Worm (Caenorhabditis elegans) whole organism, midembryonic: ENCODE measurements around the gene alh-6.

Experiments
- T22C8.4 ChIP-seq: fragments of 200-800 bp; sonication (Bioruptor generic); IDR thresholded peaks from 2 replicates; pipeline ENCODE4 v1.3.6; 2022; ENCODE audit warnings: missing genetic modification characterization, missing compliant biosample characterization
- cog-1 ChIP-seq: sonication (generic microtip); optimal IDR thresholded peaks from 2 replicates; lab custom pipeline; 2016; ENCODE audit warnings: missing genetic modification characterization, missing compliant biosample characterization
- flt-1 ChIP-seq: fragments of 200-800 bp; sonication (Bioruptor generic); IDR thresholded peaks from 2 replicates; pipeline ENCODE4 v1.3.6; 2022; ENCODE audit warnings: missing genetic modification characterization, missing compliant biosample characterization
- klf-2 ChIP-seq: fragments of 200-800 bp; sonication (Bioruptor generic); conservative IDR thresholded peaks from 2 replicates; pipeline ENCODE4 v1.3.6; 2022; ENCODE audit warnings: missing genetic modification reagents, missing genetic modification characterization, missing compliant biosample characterization
- med-1 ChIP-seq: sonication (generic microtip); optimal IDR thresholded peaks from 2 replicates; lab custom pipeline; 2017; ENCODE audit warnings: missing genetic modification characterization, mild to moderate bottlenecking, missing compliant biosample characterization, antibody characterized with exemption, missing genetic modification reagents; ENCODE audit not compliant: insufficient read depth
- ref-1 ChIP-seq: fragments of 200-800 bp; sonication (Bioruptor generic); conservative IDR thresholded peaks from 2 replicates; pipeline ENCODE4 v1.3.6; 2022; ENCODE audit warnings: missing genetic modification reagents, missing genetic modification characterization, missing compliant biosample characterization
- tab-1 ChIP-seq: fragments of 200-800 bp; sonication (Bioruptor generic); IDR thresholded peaks from 2 replicates; pipeline ENCODE4 v1.3.6; 2022; ENCODE audit warnings: missing genetic modification characterization, missing compliant biosample characterization
- ztf-23 ChIP-seq: fragments of 200-800 bp; sonication (Bioruptor generic); IDR thresholded peaks from 2 replicates; pipeline ENCODE4 v1.3.6; 2022; ENCODE audit warnings: missing genetic modification reagents, missing genetic modification characterization, missing compliant biosample characterization
- ztf-29 ChIP-seq: fragments of 200-800 bp; sonication (Bioruptor generic); IDR thresholded peaks from 2 replicates; pipeline ENCODE4 v1.3.6; 2022; ENCODE audit warnings: missing genetic modification reagents, missing genetic modification characterization, missing compliant biosample characterization

Gene alh-6

DNA sequence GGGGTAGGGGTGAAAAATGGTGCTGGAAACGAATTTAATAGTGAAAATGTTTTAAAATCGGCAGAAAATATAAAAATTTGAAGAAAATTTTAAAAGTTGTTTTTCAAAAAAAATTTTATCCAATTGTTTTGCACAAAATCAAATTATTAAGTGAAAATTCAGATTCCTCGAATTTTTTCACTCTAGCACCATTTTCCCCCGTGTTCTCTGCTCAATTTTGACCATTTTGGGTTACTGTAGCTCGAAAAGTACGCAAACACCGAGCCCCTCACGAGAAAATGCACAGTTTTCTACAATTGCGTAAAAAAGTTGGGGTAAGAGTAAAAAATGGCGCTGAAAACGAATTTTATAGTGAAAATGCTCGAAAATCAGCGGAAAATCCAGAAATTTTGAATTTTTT lies 20.0 kb upstream of the alh-6 start:
- TF ChIP-seq tab-1 (GFP tag; lab: Robert Waterston, UW) (no peak), med-1 (no peak), ref-1 (GFP tag; lab: Robert Waterston, UW) (no peak), klf-2 (GFP tag; lab: Robert Waterston, UW) (no peak), T22C8.4 (GFP tag; lab: Robert Waterston, UW) (no peak)

DNA sequence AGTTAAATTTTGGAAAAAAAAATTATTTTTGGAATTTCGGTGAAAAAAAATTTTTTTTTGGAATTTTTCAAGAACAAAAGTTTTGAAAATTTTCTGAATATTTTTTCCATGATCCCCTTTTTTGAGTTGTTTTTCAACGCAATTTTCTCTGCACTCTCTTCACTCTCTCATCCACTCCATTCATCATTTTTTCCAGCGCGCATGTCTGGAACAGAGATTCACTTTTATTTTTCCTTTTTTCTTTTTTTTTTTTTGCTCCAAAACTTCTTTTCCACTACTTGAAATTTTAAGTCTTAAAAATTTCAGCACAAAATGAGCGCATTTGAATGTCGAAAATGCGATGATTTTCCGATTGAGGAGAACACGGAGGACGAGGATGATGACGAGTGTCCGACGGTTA lies 16.8 kb upstream of the alh-6 start, which contains the start of gene jip-1:
Gene jip-1, plus strand, starts transcription at position 301 of the 400 bp plus-strand sequence.
- TF ChIP-seq med-1: no peak
- TF ChIP-seq klf-2 (GFP tag; lab: Robert Waterston, UW): no peak
- no peak for TF ChIP-seq ztf-29 (GFP tag; lab: Robert Waterston, UW)
- TF ChIP-seq tab-1 (GFP tag; lab: Robert Waterston, UW): no peak
- TF ChIP-seq ztf-23 (GFP tag; lab: Robert Waterston, UW): no peak
- no peak for TF ChIP-seq T22C8.4 (GFP tag; lab: Robert Waterston, UW)
- TF ChIP-seq flt-1 (GFP tag; lab: Robert Waterston, UW): no peak
- no peak for TF ChIP-seq ref-1 (GFP tag; lab: Robert Waterston, UW)
- TF ChIP-seq cog-1: no peak

DNA sequence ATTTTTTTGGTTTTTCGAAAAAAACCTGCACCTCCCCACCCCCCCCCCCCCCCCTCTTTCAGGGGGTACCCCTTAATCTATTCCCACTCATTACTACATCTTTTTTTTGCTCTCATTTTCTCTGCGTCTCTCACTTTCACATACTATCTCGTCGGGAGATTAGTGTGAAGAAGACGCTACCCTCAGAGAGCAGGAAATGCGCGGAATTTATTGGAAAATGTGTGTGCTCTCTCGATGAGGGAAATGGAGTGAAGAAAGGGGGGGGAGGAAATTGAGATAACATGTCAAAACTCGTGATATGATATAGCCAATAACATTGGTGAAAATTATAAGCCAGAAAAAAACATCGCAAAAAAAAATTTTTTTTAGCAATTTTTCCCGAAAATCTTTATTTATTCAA lies 15.7 kb upstream of the alh-6 start:
- TF ChIP-seq ztf-29 (GFP tag; lab: Robert Waterston, UW): no peak
- no peak for TF ChIP-seq cog-1
- TF ChIP-seq flt-1 (GFP tag; lab: Robert Waterston, UW): no peak
- no peak for TF ChIP-seq ztf-23 (GFP tag; lab: Robert Waterston, UW)
- TF ChIP-seq klf-2 (GFP tag; lab: Robert Waterston, UW): no peak
- TF ChIP-seq tab-1 (GFP tag; lab: Robert Waterston, UW): no peak
- no peak for TF ChIP-seq med-1
- no peak for TF ChIP-seq T22C8.4 (GFP tag; lab: Robert Waterston, UW)
- no peak for TF ChIP-seq ref-1 (GFP tag; lab: Robert Waterston, UW)

DNA sequence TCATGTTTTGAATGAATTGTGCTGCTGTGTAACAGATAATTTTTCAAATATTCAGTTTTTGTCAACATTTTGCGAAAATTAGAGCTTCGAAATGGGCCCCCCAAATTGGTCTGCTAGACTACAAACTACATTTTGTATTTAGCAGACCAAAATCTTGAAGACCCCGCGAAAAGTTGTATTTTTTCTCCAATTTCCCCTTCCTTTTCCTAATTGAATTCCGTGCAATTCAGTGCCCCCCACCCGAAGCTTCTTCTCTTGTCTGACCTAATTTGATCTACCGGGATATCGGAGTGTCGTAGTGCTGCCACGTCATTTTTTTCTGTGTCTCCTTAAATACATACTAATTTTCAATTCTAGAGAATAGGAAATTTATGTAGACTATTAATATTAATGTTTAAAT lies 14.1 kb upstream of the alh-6 start:
- no peak for TF ChIP-seq ztf-23 (GFP tag; lab: Robert Waterston, UW)
- TF ChIP-seq tab-1 (GFP tag; lab: Robert Waterston, UW): no peak
- no peak for TF ChIP-seq ref-1 (GFP tag; lab: Robert Waterston, UW)
- no peak for TF ChIP-seq cog-1

DNA sequence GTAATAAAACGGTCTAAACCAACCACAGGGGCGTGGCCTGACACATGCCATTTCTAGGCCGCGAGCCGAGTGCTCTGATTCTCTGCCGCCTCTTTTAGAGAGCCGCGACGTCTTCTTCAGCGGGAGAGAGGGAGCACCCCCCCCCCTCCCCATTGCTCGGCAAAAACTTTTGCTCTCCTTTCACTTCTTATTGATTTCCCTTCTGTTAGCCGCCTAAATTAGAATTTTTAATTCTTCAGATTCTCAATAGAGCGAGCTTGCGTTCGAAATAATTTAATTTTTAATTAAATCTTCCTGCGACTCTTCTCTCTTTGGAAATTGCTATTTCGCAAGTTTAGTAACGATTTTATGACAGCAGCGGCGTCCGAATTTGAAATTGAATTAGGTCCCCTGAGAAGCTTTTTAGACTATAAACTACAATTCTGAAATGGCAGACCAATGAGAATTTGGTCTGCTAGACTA lies 13.3 kb upstream of the alh-6 start:
- TF ChIP-seq cog-1 (no peak), ztf-29 (GFP tag; lab: Robert Waterston, UW) (no peak), klf-2 (GFP tag; lab: Robert Waterston, UW) (no peak), flt-1 (GFP tag; lab: Robert Waterston, UW) (no peak), ztf-23 (GFP tag; lab: Robert Waterston, UW) (no peak)

DNA sequence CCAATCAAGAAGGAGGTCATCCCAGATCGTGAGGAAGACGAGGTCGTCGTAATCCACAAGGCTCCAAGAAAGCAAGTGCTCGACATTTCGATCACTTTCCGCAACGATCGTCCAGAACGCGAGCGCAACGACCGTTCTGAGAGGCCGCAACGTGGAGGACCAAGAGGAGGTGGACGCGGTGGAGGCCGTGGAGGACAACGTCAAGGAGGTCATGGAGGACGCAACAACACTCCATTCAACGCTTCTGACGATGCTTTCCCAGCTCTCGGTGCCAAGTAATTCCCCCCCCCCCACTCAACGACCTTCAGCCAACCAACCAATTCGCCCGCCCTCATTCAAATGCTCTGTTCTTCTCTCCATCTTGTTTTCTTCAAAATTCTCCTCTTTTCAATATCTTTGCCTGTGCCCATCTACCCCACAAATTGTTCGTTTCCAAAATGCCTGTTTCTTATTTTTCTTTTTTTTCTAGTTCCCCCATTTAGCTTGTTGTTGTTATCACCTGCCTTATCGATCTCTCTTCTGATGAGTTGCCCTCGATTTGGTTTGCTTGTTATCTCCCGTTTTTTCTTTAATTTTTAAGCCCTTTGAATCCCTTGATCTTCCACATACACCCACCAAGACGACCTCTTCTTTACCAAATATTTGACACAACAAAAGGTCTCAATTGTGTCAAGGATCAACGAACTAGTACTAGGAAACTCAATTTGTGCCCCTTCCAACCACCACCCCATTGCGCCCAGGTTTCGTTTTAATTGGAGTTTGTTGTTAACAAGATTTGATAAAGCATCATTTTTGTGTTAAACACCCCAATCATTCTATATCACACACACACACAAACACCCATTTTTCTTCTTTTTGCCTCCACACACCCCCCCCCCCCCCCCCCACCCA lies 12.6 kb upstream of the alh-6 start:
- no peak for TF ChIP-seq ztf-23 (GFP tag; lab: Robert Waterston, UW)
- TF ChIP-seq T22C8.4 (GFP tag; lab: Robert Waterston, UW): no peak
- TF ChIP-seq tab-1 (GFP tag; lab: Robert Waterston, UW): no peak
- TF ChIP-seq med-1: no peak
- TF ChIP-seq flt-1 (GFP tag; lab: Robert Waterston, UW): no peak
- no peak for TF ChIP-seq ref-1 (GFP tag; lab: Robert Waterston, UW)
- no peak for TF ChIP-seq klf-2 (GFP tag; lab: Robert Waterston, UW)
- TF ChIP-seq cog-1: no peak
- TF ChIP-seq ztf-29 (GFP tag; lab: Robert Waterston, UW): no peak

DNA sequence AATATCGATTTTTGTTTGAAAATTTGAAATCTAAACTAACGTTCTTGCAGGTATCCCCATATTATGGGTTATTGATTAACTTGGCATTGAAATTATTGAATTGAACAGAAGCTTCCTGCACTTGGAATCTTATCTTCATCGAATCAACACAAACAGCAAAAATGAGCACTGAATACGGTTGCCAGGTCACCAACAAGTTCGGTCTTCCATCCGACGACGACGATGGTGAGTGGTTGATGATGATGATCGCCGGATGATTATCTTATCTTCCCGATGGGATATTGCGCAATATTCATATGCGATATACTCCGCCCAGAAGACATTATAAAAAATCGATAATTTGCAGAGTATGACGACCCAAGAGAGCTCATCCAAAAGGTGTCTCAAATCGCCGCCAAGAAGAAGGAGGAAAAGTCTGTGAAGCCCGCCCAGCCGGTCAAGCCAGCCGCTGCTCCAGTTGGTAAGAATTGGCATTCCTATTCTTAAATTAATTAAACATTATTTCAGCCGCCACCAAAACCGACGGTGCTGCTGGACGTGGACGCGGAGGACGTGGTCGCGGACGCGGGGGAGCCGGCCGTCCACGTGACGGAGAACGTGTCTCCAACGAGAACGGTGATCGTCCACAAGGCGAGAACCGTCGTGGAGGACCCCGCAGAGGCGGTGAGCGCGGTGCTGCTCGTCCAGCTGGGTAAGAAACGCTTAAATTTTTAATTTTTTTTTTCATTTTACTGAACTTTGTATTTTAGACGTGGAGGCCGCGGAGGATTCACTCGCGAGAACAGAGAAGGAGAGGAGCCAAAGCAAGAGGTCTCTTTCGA lies 11.3 kb upstream of the alh-6 start, which contains the start of gene vig-1:
Gene vig-1, plus strand, starts transcription at position 51 of the 821 bp plus-strand sequence.
- TF ChIP-seq flt-1 (GFP tag; lab: Robert Waterston, UW) (no peak), tab-1 (GFP tag; lab: Robert Waterston, UW) (no peak), T22C8.4 (GFP tag; lab: Robert Waterston, UW) (peak; percentile 53; the same call in 1 of the 2 replicates)

DNA sequence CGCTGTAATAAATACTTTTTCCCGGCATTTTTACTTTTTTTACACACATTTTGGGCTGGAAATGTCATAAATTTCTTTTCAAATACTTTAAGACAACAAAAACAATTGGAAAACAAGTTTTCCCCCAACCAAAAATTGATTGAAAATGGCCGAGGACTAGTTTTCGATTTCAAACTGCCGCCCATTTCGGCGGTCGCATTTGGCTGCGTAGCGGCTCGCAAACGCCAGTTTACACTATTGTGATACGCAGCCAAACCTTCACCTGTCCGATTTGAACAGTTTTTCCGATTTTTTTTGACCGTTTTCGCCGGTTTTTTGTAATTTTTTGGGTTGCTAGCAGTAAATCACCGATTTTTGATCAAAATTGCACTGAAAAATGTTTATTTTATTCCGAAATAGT lies 10.5 kb upstream of the alh-6 start:
- TF ChIP-seq flt-1 (GFP tag; lab: Robert Waterston, UW) (peak; percentile 86), ztf-29 (GFP tag; lab: Robert Waterston, UW) (0 out of 2 replicates have a peak, but pooled peaks have one; percentile 16), T22C8.4 (GFP tag; lab: Robert Waterston, UW) (peak; percentile 69), klf-2 (GFP tag; lab: Robert Waterston, UW) (peak; percentile 47; the same call in 1 of the 2 replicates), med-1 (no peak), ztf-23 (GFP tag; lab: Robert Waterston, UW) (peak; percentile 92), tab-1 (GFP tag; lab: Robert Waterston, UW) (peak; percentile 69; the same call in 1 of the 2 replicates), ref-1 (GFP tag; lab: Robert Waterston, UW) (0 out of 2 replicates have a peak, but pooled peaks have one; percentile 19), cog-1 (peak; percentile 80)

DNA sequence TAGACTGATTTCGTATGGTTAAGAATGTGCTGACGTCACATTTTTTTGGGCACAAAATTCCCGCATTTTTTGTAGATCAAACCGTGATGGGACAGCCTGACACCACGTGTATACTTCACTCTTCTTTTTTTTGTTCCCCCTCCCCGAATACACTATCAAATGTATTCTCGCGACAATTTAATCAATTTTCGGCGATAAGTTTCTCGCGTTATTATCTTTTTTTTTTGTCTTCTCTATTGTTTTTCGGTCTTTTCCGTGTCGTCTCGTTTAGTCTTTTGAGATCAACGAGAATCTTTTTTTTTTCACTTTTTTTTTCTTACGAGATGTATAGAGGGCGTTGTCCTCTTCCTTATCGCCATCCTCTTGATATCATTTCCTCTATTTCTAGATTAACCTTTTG lies 5.3 kb upstream of the alh-6 start:
- TF ChIP-seq ztf-23 (GFP tag; lab: Robert Waterston, UW) (no peak), T22C8.4 (GFP tag; lab: Robert Waterston, UW) (no peak), tab-1 (GFP tag; lab: Robert Waterston, UW) (no peak), klf-2 (GFP tag; lab: Robert Waterston, UW) (no peak), ref-1 (GFP tag; lab: Robert Waterston, UW) (no peak), cog-1 (no peak), ztf-29 (GFP tag; lab: Robert Waterston, UW) (no peak), flt-1 (GFP tag; lab: Robert Waterston, UW) (no peak), med-1 (no peak)
